Worm (Caenorhabditis elegans): ENCODE results near the gene C18D11.6.

- TF ChIP-seq pha-4 (GFP tag; IDR thresholded peaks at IDR 0.05) (no peak), pha-4 (tag; optimal IDR thresholded peaks at IDR 0.05) (no peak), nhr-6 (tag; optimal IDR thresholded peaks at IDR 0.05) (no peak), nhr-237 (tag; optimal IDR thresholded peaks at IDR 0.05) (no peak), ztf-11 (tag; optimal IDR thresholded peaks at IDR 0.05) (no peak), nhr-48 (tag; optimal IDR thresholded peaks at IDR 0.05) (no peak), nhr-76 (tag; optimal IDR thresholded peaks at IDR 0.05) (no peak), ceh-82 (tag; optimal IDR thresholded peaks at IDR 0.05) (no peak), nhr-25 (tag; optimal IDR thresholded peaks at IDR 0.05; ENCODE audit: borderline replicate concordance, insufficient read depth) (no peak), ceh-28 (tag; optimal IDR thresholded peaks at IDR 0.05) (no peak)
Measured at ce11 chrIII:11760634-11761033, 49.7 kb upstream of the C18D11.6 start.

Measured in whole organism, L4 larva.